Worm (Caenorhabditis elegans) whole organism, late embryonic: ENCODE data around the gene elt-1.

ENCODE experiments used
- ama-1 ChIP-seq: fragments of 150-350 bp; optimal IDR thresholded peaks from 2 replicates; lab custom pipeline; 2014
- ceh-24 ChIP-seq: sonication (generic microtip); optimal IDR thresholded peaks from 2 replicates; lab custom pipeline; 2016; ENCODE audit warnings: mild to moderate bottlenecking, missing genetic modification characterization, missing compliant biosample characterization
- fkh-10 ChIP-seq: fragments of 150-350 bp; optimal IDR thresholded peaks from 2 replicates; lab custom pipeline; 2014; ENCODE audit warnings: missing biosample characterization, missing genetic modification reagents, missing genetic modification characterization
- tbx-2 ChIP-seq: sonication (generic microtip); optimal IDR thresholded peaks from 2 replicates; lab custom pipeline; 2016; ENCODE audit warnings: missing genetic modification characterization, missing compliant biosample characterization
- zip-5 ChIP-seq: sonication (generic microtip); optimal IDR thresholded peaks from 2 replicates; lab custom pipeline; 2016; ENCODE audit warnings: missing genetic modification characterization, missing compliant biosample characterization

DNA sequence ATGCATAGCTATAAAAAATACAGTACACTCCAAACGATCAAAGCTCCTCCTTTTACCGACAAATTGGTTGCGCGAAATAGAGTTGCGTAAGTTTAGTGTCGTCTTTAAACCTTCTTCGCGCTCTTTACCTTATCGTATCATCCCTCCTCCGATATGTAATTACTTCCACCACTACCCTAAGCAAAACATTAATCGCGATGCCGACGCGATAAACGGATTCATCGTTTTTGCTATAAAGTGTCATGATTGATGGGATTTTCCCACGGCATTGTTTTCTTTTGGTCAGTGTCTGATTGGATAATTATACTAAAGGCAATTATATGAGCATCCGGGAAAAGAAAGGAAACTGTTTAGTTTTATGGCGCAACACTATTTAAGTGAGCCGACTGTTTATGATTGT is 4.0 kb downstream of the elt-1 start:
- TF ChIP-seq fkh-10 (no peak), tbx-2 (tag; lab: Kevin White, UChicago) (no peak), zip-5 (no peak), ceh-24 (tag; lab: Kevin White, UChicago) (no peak), ama-1 (lab: Kevin White, UChicago) (no peak)
